Fruit fly (Drosophila melanogaster) Kc167 (cell line): ENCODE measurements around the gene eIF2Bbeta.

Experiments
- Myc ChIP-seq: fragments of >200 bp; optimal IDR thresholded peaks from 2 replicates; lab custom pipeline; 2017; ENCODE audit warnings: missing external identifiers
- Sin3A ChIP-seq: fragments of >200 bp; optimal IDR thresholded peaks from 2 replicates; lab custom pipeline; 2018; ENCODE audit warnings: missing external identifiers
- h ChIP-seq: fragments of >200 bp; optimal IDR thresholded peaks from 3 replicates; lab custom pipeline; 2018; ENCODE audit warnings: missing external identifiers
- psq ChIP-seq: fragments of >200 bp; optimal IDR thresholded peaks from 2 replicates; lab custom pipeline; 2017; ENCODE audit warnings: missing external identifiers
- ttk ChIP-seq: sonication (Bioruptor generic); optimal IDR thresholded peaks from 2 replicates; lab custom pipeline; 2017; ENCODE audit warnings: missing external identifiers

dm6 chrX:2704134-2704773, at the start of gene eIF2Bbeta:
- TF ChIP-seq psq (lab: Kevin White, UChicago), result no peak
- no peak for TF ChIP-seq ttk (lab: Kevin White, UChicago)
- TF ChIP-seq h (lab: Kevin White, UChicago), result no peak
- no peak for TF ChIP-seq Myc (lab: Kevin White, UChicago)
- TF ChIP-seq Sin3A (lab: Kevin White, UChicago), result no peak
